Fruit fly (Drosophila melanogaster) whole organism, prepupa: ENCODE measurements around the gene CG12177.

Source experiments
- CG10631 ChIP-seq: fragments of 200-800 bp; sonication (Bioruptor generic); optimal IDR thresholded peaks from 2 replicates; lab custom pipeline; 2016; ENCODE audit warnings: missing biosample characterization, missing genetic modification characterization
- CG11902 ChIP-seq: fragments of 200-800 bp; sonication (Bioruptor generic); optimal IDR thresholded peaks from 3 replicates; lab custom pipeline; 2016; ENCODE audit warnings: missing biosample characterization, missing genetic modification characterization
- CG3032 ChIP-seq: fragments of 200-800 bp; optimal IDR thresholded peaks from 2 replicates; lab custom pipeline; 2019; ENCODE audit warnings: missing biosample characterization, mild to moderate bottlenecking, missing genetic modification characterization, moderate library complexity
- CG34406 ChIP-seq: fragments of 200-800 bp; sonication (Bioruptor generic); optimal IDR thresholded peaks from 3 replicates; lab custom pipeline; 2016; ENCODE audit warnings: missing biosample characterization, missing genetic modification characterization
- CG6163 ChIP-seq: fragments of 200-800 bp; sonication (Bioruptor generic); IDR thresholded peaks from 3 replicates; pipeline ENCODE4 v1.3.6; 2022; ENCODE audit warnings: missing biosample characterization, missing genetic modification characterization
- Ets21C ChIP-seq: fragments of 200-800 bp; sonication (Bioruptor generic); optimal IDR thresholded peaks from 3 replicates; lab custom pipeline; 2016; ENCODE audit warnings: missing biosample characterization, missing genetic modification characterization
- Gug ChIP-seq: fragments of 200-800 bp; sonication (Bioruptor generic); IDR thresholded peaks from 2 replicates; pipeline ENCODE4 v1.3.6; 2022; ENCODE audit warnings: missing biosample characterization, missing genetic modification characterization
- Met ChIP-seq: fragments of 200-800 bp; sonication (Bioruptor generic); optimal IDR thresholded peaks from 3 replicates; lab custom pipeline; 2016; ENCODE audit warnings: missing biosample characterization, missing genetic modification characterization
- Sox102F ChIP-seq: fragments of 200-800 bp; sonication (Bioruptor generic); optimal IDR thresholded peaks from 2 replicates; lab custom pipeline; 2016; ENCODE audit warnings: missing biosample characterization, mild to moderate bottlenecking, missing genetic modification characterization
- dsx ChIP-seq: fragments of 200-800 bp; optimal IDR thresholded peaks from 3 replicates; lab custom pipeline; 2019; ENCODE audit warnings: missing biosample characterization, mild to moderate bottlenecking, missing genetic modification characterization, moderate library complexity; ENCODE audit not compliant: poor library complexity, severe bottlenecking
- spab ChIP-seq: fragments of 200-800 bp; sonication (Bioruptor generic); optimal IDR thresholded peaks from 2 replicates; lab custom pipeline; 2017; ENCODE audit warnings: missing biosample characterization, mild to moderate bottlenecking, missing genetic modification characterization, missing genetic modification reagents
- topi ChIP-seq: fragments of 200-800 bp; sonication (Bioruptor generic); optimal IDR thresholded peaks from 3 replicates; lab custom pipeline; 2016; ENCODE audit warnings: missing biosample characterization, missing genetic modification characterization
- vri ChIP-seq: fragments of 200-800 bp; sonication (Bioruptor generic); optimal IDR thresholded peaks from 3 replicates; lab custom pipeline; 2016; ENCODE audit warnings: missing biosample characterization, mild to moderate bottlenecking, missing genetic modification characterization

DNA sequence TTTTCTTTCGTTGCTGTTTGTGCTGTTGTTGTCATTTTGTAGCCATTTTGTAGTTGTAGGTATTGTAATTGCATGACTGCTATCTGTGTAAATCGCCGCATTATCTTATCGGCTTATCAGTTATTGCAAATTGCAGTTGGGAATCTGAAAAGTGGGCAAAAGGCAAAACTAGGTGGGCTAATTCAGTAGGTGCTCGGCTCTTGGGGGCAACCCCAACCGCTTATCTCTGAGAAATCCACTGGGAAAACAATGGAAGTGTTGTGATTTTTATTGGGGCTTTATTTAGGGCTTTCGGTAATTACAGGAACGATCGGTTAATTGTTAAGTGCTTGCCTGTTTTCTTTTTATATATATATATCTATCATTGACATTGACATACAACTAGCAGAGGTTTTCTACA lies 29.1 kb downstream of the CG12177 start:
- TF ChIP-seq Met (GFP tag; lab: Kevin White, UChicago) (no peak), CG3032 (tag; lab: Kevin White, UChicago) (no peak), CG11902 (GFP tag; lab: Kevin White, UChicago) (no peak), CG6163 (GFP tag; lab: Robert Waterston, UW) (no peak), Sox102F (GFP tag; lab: Kevin White, UChicago) (no peak), vri (no peak), topi (GFP tag; lab: Kevin White, UChicago) (no peak), spab (GFP tag; lab: Kevin White, UChicago) (no peak), Gug (no peak), Ets21C (no peak), CG10631 (GFP tag; lab: Kevin White, UChicago) (no peak), CG34406 (GFP tag; lab: Kevin White, UChicago) (no peak), dsx (no peak)
